Fruit fly (Drosophila melanogaster) whole organism, embryonic: ENCODE results near the gene CG8379.

Experiments
- Antp ChIP-seq: fragments of 200-800 bp; sonication (Bioruptor generic); optimal IDR thresholded peaks from 3 replicates; lab custom pipeline; 2016; ENCODE audit warnings: missing biosample characterization, missing genetic modification characterization
- Bdp1 ChIP-seq: fragments of 200-800 bp; sonication (Bioruptor generic); optimal IDR thresholded peaks from 3 replicates; lab custom pipeline; 2016; ENCODE audit warnings: missing biosample characterization, missing genetic modification characterization
- Bgb ChIP-seq: fragments of 200-800 bp; sonication (Bioruptor generic); IDR thresholded peaks from 2 replicates; pipeline ENCODE4 v1.3.6; 2022; ENCODE audit warnings: missing biosample characterization, missing genetic modification characterization; ENCODE audit not compliant: partially characterized antibody
- CG10654 ChIP-seq: fragments of 200-800 bp; sonication (Bioruptor generic); optimal IDR thresholded peaks from 2 replicates; lab custom pipeline; 2016; ENCODE audit warnings: missing biosample characterization, missing genetic modification characterization
- CG10979 ChIP-seq: fragments of 200-800 bp; sonication (Bioruptor generic); optimal IDR thresholded peaks from 2 replicates; lab custom pipeline; 2018; ENCODE audit warnings: missing biosample characterization, mild to moderate bottlenecking, missing genetic modification characterization, moderate library complexity
- CG12236 ChIP-seq: fragments of 200-800 bp; sonication (Bioruptor generic); optimal IDR thresholded peaks from 2 replicates; lab custom pipeline; 2016; ENCODE audit warnings: missing biosample characterization, missing genetic modification characterization
- CG13894 ChIP-seq: fragments of 200-800 bp; sonication (Bioruptor generic); optimal IDR thresholded peaks from 3 replicates; lab custom pipeline; 2018; ENCODE audit warnings: missing biosample characterization, mild to moderate bottlenecking, missing genetic modification characterization, moderate library complexity
- CG14710 ChIP-seq: fragments of 200-800 bp; sonication (Bioruptor generic); optimal IDR thresholded peaks from 3 replicates; lab custom pipeline; 2019; ENCODE audit warnings: missing biosample characterization, mild to moderate bottlenecking, missing genetic modification characterization, moderate library complexity
- CG14860 ChIP-seq: fragments of 200-800 bp; sonication (Bioruptor generic); IDR thresholded peaks from 3 replicates; pipeline ENCODE4 v1.3.6; 2022; ENCODE audit warnings: missing biosample characterization, missing genetic modification characterization; ENCODE audit not compliant: partially characterized antibody
- CG15269 ChIP-seq: fragments of 200-800 bp; sonication (Bioruptor generic); optimal IDR thresholded peaks from 2 replicates; lab custom pipeline; 2018; ENCODE audit warnings: missing biosample characterization, mild to moderate bottlenecking, missing genetic modification characterization, moderate library complexity
- CG16813 ChIP-seq: fragments of 200-800 bp; sonication (Bioruptor generic); IDR thresholded peaks from 3 replicates; pipeline ENCODE4 v1.3.6; 2022; ENCODE audit warnings: missing biosample characterization, missing genetic modification characterization; ENCODE audit not compliant: partially characterized antibody
- CG18011 ChIP-seq: fragments of 200-800 bp; sonication (Bioruptor generic); optimal IDR thresholded peaks from 2 replicates; lab custom pipeline; 2017; ENCODE audit warnings: missing biosample characterization, missing genetic modification characterization, mild to moderate bottlenecking, moderate library complexity, missing genotype
- CG18599 ChIP-seq: fragments of 200-800 bp; sonication (Bioruptor generic); optimal IDR thresholded peaks from 3 replicates; lab custom pipeline; 2017; ENCODE audit warnings: missing biosample characterization, missing genetic modification characterization, mild to moderate bottlenecking, moderate library complexity, missing genetic modification reagents
- CG31365 ChIP-seq: fragments of 200-800 bp; sonication (Bioruptor generic); optimal IDR thresholded peaks from 2 replicates; lab custom pipeline; 2018; ENCODE audit warnings: missing biosample characterization, mild to moderate bottlenecking, missing genetic modification characterization
- CG31388 ChIP-seq: fragments of 200-800 bp; sonication (Bioruptor generic); optimal IDR thresholded peaks from 2 replicates; lab custom pipeline; 2016; ENCODE audit warnings: missing biosample characterization, missing genetic modification characterization
- CG32532 ChIP-seq: fragments of 200-800 bp; sonication (Bioruptor generic); IDR thresholded peaks from 2 replicates; pipeline ENCODE4 v1.3.6; 2022; ENCODE audit warnings: missing biosample characterization, missing genetic modification characterization
- CG42726 ChIP-seq: fragments of 200-800 bp; sonication (Bioruptor generic); IDR thresholded peaks from 2 replicates; pipeline ENCODE4 v1.3.6; 2022; ENCODE audit warnings: missing biosample characterization, missing genetic modification characterization; ENCODE audit not compliant: partially characterized antibody
- CG4424 ChIP-seq: fragments of 200-800 bp; sonication (Bioruptor generic); optimal IDR thresholded peaks from 3 replicates; lab custom pipeline; 2016; ENCODE audit warnings: missing biosample characterization, missing genetic modification characterization
- CG7271 ChIP-seq: fragments of 200-800 bp; sonication (Bioruptor generic); optimal IDR thresholded peaks from 2 replicates; lab custom pipeline; 2018; ENCODE audit warnings: missing biosample characterization, mild to moderate bottlenecking, missing genetic modification characterization, moderate library complexity
- CG8478 ChIP-seq: fragments of >200 bp; optimal IDR thresholded peaks from 2 replicates; lab custom pipeline; 2018
- CG9876 ChIP-seq: fragments of 200-800 bp; sonication (Bioruptor generic); optimal IDR thresholded peaks from 2 replicates; lab custom pipeline; 2016; ENCODE audit warnings: missing biosample characterization, missing genetic modification characterization
- Doc3 ChIP-seq: fragments of 200-800 bp; sonication (Bioruptor generic); IDR thresholded peaks from 3 replicates; pipeline ENCODE4 v1.3.6; 2022; ENCODE audit warnings: missing biosample characterization, missing genetic modification characterization; ENCODE audit not compliant: partially characterized antibody
- Eip74EF ChIP-seq, 2 experiments: fragments of 200-800 bp in 1 of 2; fragments of >200 bp in 1 of 2; sonication (Bioruptor generic) in 1 of 2; optimal IDR thresholded peaks; 2 replicates each; lab custom pipeline; 2017 to 2019; ENCODE audit warnings: missing biosample characterization in 2 of 2, missing genetic modification characterization in 2 of 2, mild to moderate bottlenecking in 1 of 2, moderate library complexity in 1 of 2
- Fer2 ChIP-seq: fragments of 200-800 bp; sonication (Bioruptor generic); optimal IDR thresholded peaks from 2 replicates; lab custom pipeline; 2018; ENCODE audit warnings: missing biosample characterization, mild to moderate bottlenecking, missing genetic modification characterization, moderate library complexity
- Fer3 ChIP-seq: fragments of 200-800 bp; sonication (Bioruptor generic); optimal IDR thresholded peaks from 2 replicates; lab custom pipeline; 2018; ENCODE audit warnings: missing biosample characterization, mild to moderate bottlenecking, missing genetic modification characterization, moderate library complexity
- HLH4C ChIP-seq: fragments of 200-800 bp; sonication (Bioruptor generic); IDR thresholded peaks from 3 replicates; pipeline ENCODE4 v1.3.6; 2022; ENCODE audit warnings: missing biosample characterization, missing genetic modification characterization; ENCODE audit not compliant: partially characterized antibody
- Med ChIP-seq: fragments of 200-800 bp; sonication (Bioruptor generic); peaks from one replicate; lab custom pipeline; 2016; ENCODE audit warnings: missing biosample characterization, missing genetic modification characterization, mild to moderate bottlenecking, inconsistent platforms, moderate library complexity
- Opbp ChIP-seq: fragments of 200-800 bp; sonication (Bioruptor generic); IDR thresholded peaks from 3 replicates; pipeline ENCODE4 v1.3.6; 2022; ENCODE audit warnings: missing biosample characterization, missing genetic modification characterization; ENCODE audit not compliant: partially characterized antibody
- Optix ChIP-seq: fragments of 200-800 bp; sonication (Bioruptor generic); IDR thresholded peaks from 3 replicates; pipeline ENCODE4 v1.3.6; 2022; ENCODE audit warnings: missing biosample characterization, missing genetic modification characterization
- Stat92E ChIP-seq, 3 experiments: fragments of >200 bp in 2 of 3; fragments of 200-800 bp in 1 of 3; sonication (Bioruptor generic) in 1 of 3; optimal IDR thresholded peaks; 2 replicates each; lab custom pipeline; 2017 to 2019; ENCODE audit warnings: missing biosample characterization in 3 of 3, missing genetic modification characterization in 3 of 3, mild to moderate bottlenecking in 1 of 3, moderate library complexity in 1 of 3
- ato ChIP-seq: fragments of 200-800 bp; sonication (Bioruptor generic); IDR thresholded peaks from 2 replicates; pipeline ENCODE4 v1.3.6; 2022; ENCODE audit warnings: missing biosample characterization, missing genetic modification characterization; ENCODE audit not compliant: partially characterized antibody
- bbx ChIP-seq: fragments of 200-800 bp; sonication (Bioruptor generic); IDR thresholded peaks from 2 replicates; pipeline ENCODE4 v1.3.6; 2022; ENCODE audit warnings: missing biosample characterization, missing genetic modification characterization; ENCODE audit not compliant: partially characterized antibody
- cas ChIP-seq: fragments of 200-800 bp; sonication (Bioruptor generic); IDR thresholded peaks from 2 replicates; pipeline ENCODE4 v1.3.6; 2022; ENCODE audit warnings: missing biosample characterization, missing genetic modification characterization
- chinmo ChIP-seq: fragments of 200-800 bp; sonication (Bioruptor generic); IDR thresholded peaks from 4 replicates; pipeline ENCODE4 v1.3.6; 2022; ENCODE audit warnings: missing biosample characterization, missing genetic modification characterization; ENCODE audit not compliant: partially characterized antibody
- dimm ChIP-seq: fragments of 200-800 bp; sonication (Bioruptor generic); IDR thresholded peaks from 2 replicates; pipeline ENCODE4 v1.3.6; 2022; ENCODE audit warnings: missing biosample characterization, missing genetic modification characterization
- ewg ChIP-seq: fragments of 200-800 bp; sonication (Bioruptor generic); optimal IDR thresholded peaks from 3 replicates; lab custom pipeline; 2017; ENCODE audit warnings: mild to moderate bottlenecking, missing biosample characterization, missing genetic modification reagents, missing genetic modification characterization
- ind ChIP-seq: fragments of 200-800 bp; sonication (Bioruptor generic); optimal IDR thresholded peaks from 3 replicates; lab custom pipeline; 2016; ENCODE audit warnings: missing biosample characterization, missing genetic modification characterization
- inv ChIP-seq: fragments of 200-800 bp; sonication (Bioruptor generic); IDR thresholded peaks from 2 replicates; pipeline ENCODE4 v1.3.6; 2022; ENCODE audit warnings: missing biosample characterization, missing genetic modification characterization; ENCODE audit not compliant: partially characterized antibody
- jumu ChIP-seq: fragments of 200-800 bp; sonication (Bioruptor generic); optimal IDR thresholded peaks from 3 replicates; lab custom pipeline; 2016; ENCODE audit warnings: missing biosample characterization, missing genetic modification characterization
- ken ChIP-seq: fragments of 200-800 bp; sonication (Bioruptor generic); IDR thresholded peaks from 3 replicates; pipeline ENCODE4 v1.3.6; 2022; ENCODE audit warnings: missing biosample characterization, missing genetic modification characterization
- knrl ChIP-seq: fragments of 200-800 bp; sonication (Bioruptor generic); IDR thresholded peaks from 3 replicates; pipeline ENCODE4 v1.3.6; 2022; ENCODE audit warnings: missing biosample characterization, missing genetic modification characterization; ENCODE audit not compliant: partially characterized antibody
- lov ChIP-seq, 2 experiments: fragments of 200-800 bp in 1 of 2; fragments of >200 bp in 1 of 2; sonication (Bioruptor generic) in 1 of 2; IDR thresholded peaks in 1 of 2; optimal IDR thresholded peaks in 1 of 2; 2 replicates in 1 of 2; 3 replicates in 1 of 2; pipeline versions ENCODE4 v1.3.6 to Lab custom; 2017 to 2022; ENCODE audit warnings: missing biosample characterization in 1 of 2, missing genetic modification characterization in 1 of 2
- pb ChIP-seq: fragments of 200-800 bp; sonication (Bioruptor generic); optimal IDR thresholded peaks from 3 replicates; lab custom pipeline; 2016; ENCODE audit warnings: missing biosample characterization, missing genetic modification characterization
- seq ChIP-seq: fragments of 200-800 bp; sonication (Bioruptor generic); IDR thresholded peaks from 2 replicates; pipeline ENCODE4 v1.3.6; 2022; ENCODE audit warnings: missing biosample characterization, missing genetic modification characterization
- unc-4 ChIP-seq: fragments of 200-800 bp; sonication (Bioruptor generic); IDR thresholded peaks from 2 replicates; pipeline ENCODE4 v1.3.6; 2022; ENCODE audit warnings: missing biosample characterization, missing genetic modification characterization; ENCODE audit not compliant: partially characterized antibody
- vnd ChIP-seq: fragments of 200-800 bp; sonication (Bioruptor generic); IDR thresholded peaks from 3 replicates; pipeline ENCODE4 v1.3.6; 2022; ENCODE audit warnings: missing biosample characterization, missing genetic modification characterization; ENCODE audit not compliant: partially characterized antibody
- zen2 ChIP-seq: fragments of 200-800 bp; sonication (Bioruptor generic); IDR thresholded peaks from 3 replicates; pipeline ENCODE4 v1.3.6; 2022; ENCODE audit warnings: missing biosample characterization, missing genetic modification characterization; ENCODE audit not compliant: partially characterized antibody

CG8379 gene

DNA sequence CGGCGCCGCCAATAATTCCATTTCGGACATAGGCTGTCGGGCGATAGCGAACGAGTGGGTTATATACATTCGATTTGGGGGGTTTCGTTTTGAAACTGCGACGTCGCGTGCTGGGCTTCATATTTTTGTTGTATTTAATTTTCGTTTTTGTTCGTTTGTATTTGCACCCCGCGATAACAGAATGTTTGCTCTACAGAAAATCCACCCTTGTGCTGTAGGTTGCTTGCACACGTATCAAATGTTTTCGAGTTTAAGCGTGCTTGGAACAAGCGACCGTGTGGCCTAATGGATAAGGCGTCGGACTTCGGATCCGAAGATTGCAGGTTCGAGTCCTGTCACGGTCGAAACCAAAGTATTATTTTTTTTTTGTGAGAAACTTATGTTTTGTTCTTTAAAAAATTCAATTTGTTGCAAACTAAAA is 38.5 kb downstream of the CG8379 start (continued):
- TF ChIP-seq CG7271 (tag; lab: Kevin White, UChicago) (no peak), knrl (GFP tag; lab: Robert Waterston, UW) (peak; percentile 68; the same call in 2 of the 3 replicates), CG18599 (GFP tag; lab: Kevin White, UChicago) (no peak), vnd (peak; percentile 50; the same call in 1 of the 3 replicates), CG31365 (tag; lab: Kevin White, UChicago) (peak; percentile 5), CG14710 (tag; lab: Kevin White, UChicago) (no peak), Bgb (peak; percentile 82), CG31388 (GFP tag; lab: Kevin White, UChicago) (no peak), ewg (GFP tag; lab: Kevin White, UChicago) (no peak), pb (GFP tag; lab: Kevin White, UChicago) (no peak), CG15269 (tag; lab: Kevin White, UChicago) (no peak), ato (GFP tag; lab: Robert Waterston, UW) (peak; percentile 84), Stat92E (GFP tag; optimal IDR thresholded peaks at IDR 0.05; lab: Kevin White, UChicago) (peak in 1 of 3 experiments; percentile 69), zen2 (GFP tag; lab: Robert Waterston, UW) (peak; percentile 66; the same call in 2 of the 3 replicates), Optix (GFP tag; lab: Robert Waterston, UW) (no peak), Eip74EF (GFP tag; optimal IDR thresholded peaks at IDR 0.05; lab: Kevin White, UChicago) (peak in 1 of 2 experiments; percentile 7), ind (GFP tag; lab: Kevin White, UChicago) (no peak), CG9876 (no peak), dimm (no peak), bbx (GFP tag; lab: Robert Waterston, UW) (peak; percentile 84), jumu (GFP tag; lab: Kevin White, UChicago) (no peak), CG42726 (GFP tag; lab: Robert Waterston, UW) (peak; percentile 85), CG12236 (GFP tag; lab: Kevin White, UChicago) (no peak), CG16813 (GFP tag; lab: Robert Waterston, UW) (peak; percentile 86), Fer2 (tag; lab: Kevin White, UChicago) (no peak), HLH4C (GFP tag; lab: Robert Waterston, UW) (peak; percentile 81), inv (GFP tag; lab: Robert Waterston, UW) (peak; percentile 53), CG14860 (peak; percentile 85), CG32532 (no peak; the same call in 1 of the 2 replicates), CG10654 (GFP tag; lab: Kevin White, UChicago) (no peak), unc-4 (GFP tag; lab: Robert Waterston, UW) (peak; percentile 46; the same call in 1 of the 2 replicates), chinmo (GFP tag; lab: Robert Waterston, UW) (peak; percentile 81; the same call in 1 of the 4 replicates), ken (GFP tag; lab: Robert Waterston, UW) (no peak), Antp (GFP tag; lab: Kevin White, UChicago) (no peak), Fer3 (no peak), CG10979 (no peak), lov (optimal IDR thresholded peaks at IDR 0.05; lab: Kevin White, UChicago) (no peak), lov (GFP tag; IDR thresholded peaks at IDR 0.05; lab: Robert Waterston, UW) (no peak), Med (GFP tag; lab: Kevin White, UChicago) (no peak), Opbp (peak; percentile 91), seq (GFP tag; lab: Robert Waterston, UW) (peak; percentile 20; the same call in 1 of the 2 replicates), CG4424 (GFP tag; lab: Kevin White, UChicago) (no peak), CG13894 (tag; lab: Kevin White, UChicago) (peak; percentile 53), CG8478 (lab: Kevin White, UChicago) (no peak), cas (no peak), Bdp1 (GFP tag; lab: Kevin White, UChicago) (peak; percentile 99), CG18011 (GFP tag; lab: Kevin White, UChicago) (no peak), Doc3 (GFP tag; lab: Robert Waterston, UW) (no peak; the same call in 2 of the 3 replicates)
